Fruit fly (Drosophila melanogaster) whole organism, adult: Measurements from ENCODE around the gene CG14106.

Experiments used
- CG11617 ChIP-seq: fragments of 200-800 bp; sonication (Bioruptor generic); optimal IDR thresholded peaks from 2 replicates; lab custom pipeline; 2017; ENCODE audit warnings: mild to moderate bottlenecking, missing biosample characterization, missing genetic modification reagents, missing genetic modification characterization
- CG12768 ChIP-seq: fragments of 200-800 bp; sonication (Bioruptor generic); optimal IDR thresholded peaks from 2 replicates; lab custom pipeline; 2017; ENCODE audit warnings: missing biosample characterization, missing genetic modification characterization, mild to moderate bottlenecking, moderate library complexity, missing genetic modification reagents
- CG14711 ChIP-seq: fragments of 200-800 bp; sonication (Bioruptor generic); optimal IDR thresholded peaks from 2 replicates; lab custom pipeline; 2018; ENCODE audit warnings: missing biosample characterization, mild to moderate bottlenecking, missing genetic modification characterization, moderate library complexity
- CG1620 ChIP-seq: fragments of 200-800 bp; sonication (Bioruptor generic); optimal IDR thresholded peaks from 2 replicates; lab custom pipeline; 2016; ENCODE audit warnings: missing biosample characterization, missing genetic modification characterization
- CG33017 ChIP-seq: fragments of 200-800 bp; sonication (Bioruptor generic); optimal IDR thresholded peaks from 2 replicates; lab custom pipeline; 2018; ENCODE audit warnings: missing biosample characterization, mild to moderate bottlenecking, missing genetic modification characterization, moderate library complexity
- CG5204 ChIP-seq: fragments of 200-800 bp; sonication (Bioruptor generic); optimal IDR thresholded peaks from 2 replicates; lab custom pipeline; 2016; ENCODE audit warnings: missing biosample characterization, missing genetic modification characterization
- CG7045 ChIP-seq: fragments of 200-800 bp; sonication (Bioruptor generic); optimal IDR thresholded peaks from 2 replicates; lab custom pipeline; 2017; ENCODE audit warnings: missing biosample characterization, mild to moderate bottlenecking, missing genetic modification characterization
- CG7101 ChIP-seq: fragments of 200-800 bp; sonication (Bioruptor generic); optimal IDR thresholded peaks from 2 replicates; lab custom pipeline; 2018; ENCODE audit warnings: missing biosample characterization, mild to moderate bottlenecking, missing genetic modification characterization, moderate library complexity
- Clk ChIP-seq: fragments of 200-800 bp; sonication (Bioruptor generic); optimal IDR thresholded peaks from 2 replicates; lab custom pipeline; 2017; ENCODE audit warnings: missing biosample characterization, missing genetic modification characterization
- Crg-1 ChIP-seq: fragments of 200-800 bp; sonication (Bioruptor generic); optimal IDR thresholded peaks from 2 replicates; lab custom pipeline; 2016; ENCODE audit warnings: missing biosample characterization, missing genetic modification characterization
- Hr96 ChIP-seq: fragments of 200-800 bp; sonication (Bioruptor generic); optimal IDR thresholded peaks from 2 replicates; lab custom pipeline; 2016; ENCODE audit warnings: missing biosample characterization, missing genetic modification characterization
- Mnt ChIP-seq: fragments of 200-800 bp; sonication (Bioruptor generic); optimal IDR thresholded peaks from 2 replicates; lab custom pipeline; 2016; ENCODE audit warnings: missing biosample characterization, mild to moderate bottlenecking, missing genetic modification characterization
- bab1 ChIP-seq: fragments of 200-800 bp; sonication (Bioruptor generic); optimal IDR thresholded peaks from 3 replicates; lab custom pipeline; 2019; ENCODE audit warnings: missing biosample characterization, mild to moderate bottlenecking, missing genetic modification characterization, moderate library complexity
- cic ChIP-seq: fragments of 200-800 bp; sonication (Bioruptor generic); optimal IDR thresholded peaks from 2 replicates; lab custom pipeline; 2017; ENCODE audit warnings: missing biosample characterization, mild to moderate bottlenecking, missing genetic modification characterization, moderate library complexity
- cnc ChIP-seq, 2 experiments: fragments of >200 bp; optimal IDR thresholded peaks; 2 replicates each; lab custom pipeline; 2017
- kay ChIP-seq: fragments of 200-800 bp; sonication (Bioruptor generic); peaks from one replicate; lab custom pipeline; 2016; ENCODE audit warnings: missing biosample characterization, missing genetic modification characterization, borderline replicate concordance
- ovo ChIP-seq: fragments of 200-800 bp; sonication (Bioruptor generic); optimal IDR thresholded peaks from 2 replicates; lab custom pipeline; 2016; ENCODE audit warnings: missing biosample characterization, missing genetic modification characterization
- pad ChIP-seq: fragments of 200-800 bp; sonication (Bioruptor generic); optimal IDR thresholded peaks from 3 replicates; lab custom pipeline; 2017; ENCODE audit warnings: missing biosample characterization, missing genetic modification characterization, mild to moderate bottlenecking, moderate library complexity, missing genetic modification reagents
- tj ChIP-seq: fragments of 200-800 bp; sonication (Bioruptor generic); optimal IDR thresholded peaks from 3 replicates; lab custom pipeline; 2017; ENCODE audit warnings: missing biosample characterization, mild to moderate bottlenecking, missing genetic modification characterization, moderate library complexity
- toe ChIP-seq: fragments of 200-800 bp; sonication (Bioruptor generic); optimal IDR thresholded peaks from 2 replicates; lab custom pipeline; 2016; ENCODE audit warnings: missing biosample characterization, missing genetic modification characterization

CG14106 gene

DNA sequence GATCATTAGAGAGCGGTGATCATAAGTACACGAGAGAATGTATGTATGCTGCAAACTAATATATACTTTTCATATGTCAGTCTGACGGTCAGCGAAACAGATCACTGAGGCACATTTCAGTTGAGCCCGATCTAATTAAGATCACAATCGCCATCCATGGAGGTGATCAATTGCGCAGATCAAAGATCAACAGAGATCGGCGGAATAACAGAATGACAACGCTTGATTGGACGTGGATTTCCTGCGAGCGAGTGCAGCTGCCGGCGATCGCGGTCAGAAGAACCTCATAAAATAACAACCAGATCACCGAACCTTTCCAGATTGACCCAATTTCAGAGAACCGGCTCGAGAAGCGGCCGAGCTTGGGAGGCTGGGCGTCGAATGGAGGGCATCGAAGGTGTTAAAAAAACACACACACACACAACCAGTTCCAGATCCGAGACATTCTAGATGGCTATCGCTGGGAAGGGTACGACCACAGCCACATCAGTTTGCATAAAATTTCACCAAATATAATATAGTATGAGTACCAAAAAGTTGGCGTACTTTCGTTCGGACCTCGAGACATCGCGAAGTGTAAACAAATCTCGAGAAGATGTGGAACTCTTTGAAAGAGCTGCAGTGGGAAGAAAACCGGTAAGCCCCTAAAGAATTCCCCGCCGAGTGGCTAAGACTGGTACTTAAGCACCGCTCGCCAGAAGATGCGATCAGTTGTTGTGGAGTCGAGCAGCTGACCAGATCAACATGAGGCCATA is 43.2 kb downstream of the CG14106 start, which contains the start of gene ImpL1:
TSS of gene ImpL1 (plus strand) at position 705 of the 755 bp plus-strand sequence.
- no peak for TF ChIP-seq CG5204 (GFP tag; lab: Kevin White, UChicago)
- TF ChIP-seq tj (GFP tag; lab: Kevin White, UChicago) = no peak
- TF ChIP-seq toe (GFP tag; lab: Kevin White, UChicago) = no peak
- TF ChIP-seq bab1 (GFP tag; lab: Kevin White, UChicago) = no peak
- TF ChIP-seq CG33017 (tag; lab: Kevin White, UChicago) = no peak

DNA sequence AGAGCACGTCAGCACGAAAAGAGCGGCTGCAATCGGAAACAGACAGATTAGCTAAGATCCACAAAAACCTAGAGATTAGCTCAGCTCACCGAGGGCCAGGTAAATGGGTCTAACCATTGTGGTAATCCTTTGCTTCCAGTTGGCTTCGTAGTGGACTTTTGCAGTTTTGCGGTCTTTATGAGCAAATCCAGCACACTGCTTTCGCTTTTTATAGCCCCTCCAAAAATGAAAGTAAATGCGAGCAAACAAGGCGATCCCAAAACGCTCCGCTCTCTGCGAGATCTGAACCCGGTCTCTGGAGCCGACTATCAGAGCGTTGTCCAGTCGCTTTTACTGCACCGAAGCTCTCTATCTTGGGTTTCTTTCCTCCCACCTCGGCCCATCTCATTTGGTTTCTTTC is 44.3 kb downstream of the CG14106 start, which contains the start of gene CG14107:
TSS of gene CG14107 (minus strand) at position 187 of the 400 bp plus-strand sequence.
- TF ChIP-seq tj (GFP tag; lab: Kevin White, UChicago) = no peak
- no peak for TF ChIP-seq Mnt
- TF ChIP-seq CG1620 (GFP tag; lab: Kevin White, UChicago) = no peak
- no peak for TF ChIP-seq CG12768
- no peak for TF ChIP-seq Crg-1 (GFP tag; lab: Kevin White, UChicago)
- no peak for TF ChIP-seq CG5204 (GFP tag; lab: Kevin White, UChicago)
- TF ChIP-seq bab1 (GFP tag; lab: Kevin White, UChicago) = no peak

DNA sequence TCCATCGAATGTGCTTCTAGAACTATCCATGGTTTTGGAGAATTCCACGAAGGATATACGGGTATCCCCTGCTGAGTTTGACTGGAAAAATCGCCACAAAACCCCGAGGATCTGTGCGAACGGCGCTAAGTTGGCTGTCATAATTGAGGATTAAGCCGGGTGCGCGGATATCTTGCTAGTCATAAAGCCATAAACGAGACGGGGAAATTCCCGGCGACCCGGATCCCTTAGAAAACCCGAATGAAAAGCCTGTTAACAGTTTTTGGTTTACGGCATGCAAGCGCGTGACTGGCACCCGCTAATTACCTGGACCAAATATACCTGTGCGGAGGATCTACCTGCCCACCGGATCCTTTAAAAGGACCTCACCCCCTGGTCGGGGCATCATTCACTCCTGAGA is 47.3 kb downstream of the CG14106 start, which contains the start of gene SNCF:
TSS of gene SNCF (plus strand) at position 382 of the 400 bp plus-strand sequence.
- TF ChIP-seq CG5204 (GFP tag; lab: Kevin White, UChicago) = no peak
- no peak for TF ChIP-seq cic (GFP tag; lab: Kevin White, UChicago)
- no peak for TF ChIP-seq Hr96
- TF ChIP-seq CG7101 (tag; lab: Kevin White, UChicago) = no peak
- TF ChIP-seq kay = no peak
- TF ChIP-seq CG33017 (tag; lab: Kevin White, UChicago) = no peak
- TF ChIP-seq CG1620 (GFP tag; lab: Kevin White, UChicago) = no peak
- TF ChIP-seq ovo (GFP tag; lab: Kevin White, UChicago) = no peak
- no peak for TF ChIP-seq CG7045 (GFP tag; lab: Kevin White, UChicago)
- TF ChIP-seq Clk (GFP tag; lab: Kevin White, UChicago) = no peak
- no peak for TF ChIP-seq cnc (optimal IDR thresholded peaks at IDR 0.05; lab: Kevin White, UChicago)
- no peak for TF ChIP-seq CG14711 (tag; lab: Kevin White, UChicago)
- no peak for TF ChIP-seq bab1 (GFP tag; lab: Kevin White, UChicago)
- no peak for TF ChIP-seq Crg-1 (GFP tag; lab: Kevin White, UChicago)
- TF ChIP-seq CG12768 = no peak
- TF ChIP-seq CG11617 (GFP tag; lab: Kevin White, UChicago) = no peak
- TF ChIP-seq Mnt = no peak
- no peak for TF ChIP-seq tj (GFP tag; lab: Kevin White, UChicago)

DNA sequence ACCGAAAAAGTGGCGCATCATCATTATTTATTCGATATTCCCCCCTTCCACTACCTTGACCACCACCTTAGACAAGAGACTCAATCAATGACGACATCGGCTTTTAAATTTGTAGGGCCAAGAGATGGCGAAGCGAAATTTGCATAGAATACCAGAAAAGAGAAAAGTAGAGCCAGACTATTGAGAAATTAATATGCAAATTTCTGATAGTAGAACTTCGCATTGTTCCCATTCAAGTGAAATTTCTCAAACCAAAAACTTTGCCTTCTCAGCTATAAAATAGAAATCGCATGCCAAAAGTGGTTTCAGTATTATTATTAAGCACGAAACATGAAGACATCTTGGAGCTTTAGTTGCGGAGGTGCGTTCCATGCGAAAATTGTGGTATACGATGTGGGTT is 47.8 kb downstream of the CG14106 start, which contains the start of gene CG14111:
TSS of gene CG14111 (plus strand) at position 301 of the 400 bp plus-strand sequence.
- TF ChIP-seq Crg-1 (GFP tag; lab: Kevin White, UChicago) (no peak), ovo (GFP tag; lab: Kevin White, UChicago) (no peak), pad (no peak), CG1620 (GFP tag; lab: Kevin White, UChicago) (no peak), CG7045 (GFP tag; lab: Kevin White, UChicago) (no peak)
